Fruit fly (Drosophila melanogaster) whole organism, pupa: Measurements from ENCODE around the gene CG32795.

Experiments
- CG10348 ChIP-seq: fragments of 200-800 bp; sonication (Bioruptor generic); IDR thresholded peaks from 2 replicates; pipeline ENCODE4 v1.3.6; 2022; ENCODE audit warnings: missing biosample characterization, missing genetic modification characterization
- CG12605 ChIP-seq: fragments of 200-800 bp; sonication (Bioruptor generic); IDR thresholded peaks from 2 replicates; pipeline ENCODE4 v1.3.6; 2022; ENCODE audit warnings: missing biosample characterization, missing genetic modification characterization
- CG13204 ChIP-seq: fragments of 200-800 bp; sonication (Bioruptor generic); optimal IDR thresholded peaks from 2 replicates; lab custom pipeline; 2018; ENCODE audit warnings: missing biosample characterization, mild to moderate bottlenecking, missing genetic modification characterization, moderate library complexity
- CG14655 ChIP-seq: fragments of 200-800 bp; sonication (Bioruptor generic); optimal IDR thresholded peaks from 3 replicates; lab custom pipeline; 2017; ENCODE audit warnings: mild to moderate bottlenecking, missing biosample characterization, missing genetic modification reagents, missing genetic modification characterization
- CG15710 ChIP-seq: fragments of 200-800 bp; sonication (Bioruptor generic); optimal IDR thresholded peaks from 2 replicates; lab custom pipeline; 2018; ENCODE audit warnings: missing biosample characterization, mild to moderate bottlenecking, missing genetic modification characterization, moderate library complexity
- CG17806 ChIP-seq: fragments of 200-800 bp; sonication (Bioruptor generic); optimal IDR thresholded peaks from 2 replicates; lab custom pipeline; 2018; ENCODE audit warnings: missing biosample characterization, mild to moderate bottlenecking, missing genetic modification characterization, moderate library complexity
- CG32121 ChIP-seq: fragments of 200-800 bp; sonication (Bioruptor generic); IDR thresholded peaks from 2 replicates; pipeline ENCODE4 v1.3.6; 2022; ENCODE audit warnings: missing biosample characterization, missing genetic modification characterization
- CG34367 ChIP-seq: fragments of 200-800 bp; sonication (Bioruptor generic); optimal IDR thresholded peaks from 2 replicates; lab custom pipeline; 2018; ENCODE audit warnings: missing biosample characterization, mild to moderate bottlenecking, missing genetic modification characterization
- CG4496 ChIP-seq: fragments of 200-800 bp; sonication (Bioruptor generic); IDR thresholded peaks from 3 replicates; pipeline ENCODE4 v1.3.6; 2022; ENCODE audit warnings: missing biosample characterization, missing genetic modification characterization
- CG8159 ChIP-seq: fragments of 200-800 bp; sonication (Bioruptor generic); optimal IDR thresholded peaks from 3 replicates; lab custom pipeline; 2018; ENCODE audit warnings: missing biosample characterization, mild to moderate bottlenecking, missing genetic modification characterization, moderate library complexity
- CG8301 ChIP-seq: fragments of 200-800 bp; sonication (Bioruptor generic); optimal IDR thresholded peaks from 2 replicates; lab custom pipeline; 2018; ENCODE audit warnings: missing biosample characterization, mild to moderate bottlenecking, missing genetic modification characterization
- CG9948 ChIP-seq: fragments of 200-800 bp; sonication (Bioruptor generic); optimal IDR thresholded peaks from 2 replicates; lab custom pipeline; 2018; ENCODE audit warnings: missing biosample characterization, mild to moderate bottlenecking, missing genetic modification characterization, moderate library complexity
- D1 ChIP-seq: fragments of 200-800 bp; sonication (Bioruptor generic); optimal IDR thresholded peaks from 2 replicates; lab custom pipeline; 2018; ENCODE audit warnings: missing biosample characterization, mild to moderate bottlenecking, missing genetic modification characterization, moderate library complexity
- EcR ChIP-seq: fragments of 200-800 bp; sonication (Bioruptor generic); optimal IDR thresholded peaks from 3 replicates; lab custom pipeline; 2019; ENCODE audit warnings: missing biosample characterization, missing genetic modification characterization, mild to moderate bottlenecking, moderate library complexity, missing genetic modification reagents
- Ets98B ChIP-seq: fragments of 200-800 bp; sonication (Bioruptor generic); IDR thresholded peaks from 2 replicates; pipeline ENCODE4 v1.3.6; 2022; ENCODE audit warnings: missing biosample characterization, missing genetic modification characterization
- Pif1A ChIP-seq: fragments of 200-800 bp; sonication (Bioruptor generic); optimal IDR thresholded peaks from 3 replicates; lab custom pipeline; 2016; ENCODE audit warnings: missing biosample characterization, missing genetic modification characterization
- Pif1B ChIP-seq: fragments of 200-800 bp; sonication (Bioruptor generic); optimal IDR thresholded peaks from 3 replicates; lab custom pipeline; 2016; ENCODE audit warnings: missing biosample characterization, missing genetic modification characterization
- Snoo ChIP-seq: fragments of 200-800 bp; sonication (Bioruptor generic); optimal IDR thresholded peaks from 3 replicates; lab custom pipeline; 2017; ENCODE audit warnings: missing biosample characterization, mild to moderate bottlenecking, missing genetic modification characterization, inconsistent platforms
- fd96Ca ChIP-seq: fragments of 200-800 bp; sonication (Bioruptor generic); IDR thresholded peaks from 3 replicates; pipeline ENCODE4 v1.3.6; 2022; ENCODE audit warnings: missing biosample characterization, missing genetic modification characterization
- gl ChIP-seq: fragments of 200-800 bp; sonication (Bioruptor generic); optimal IDR thresholded peaks from 2 replicates; lab custom pipeline; 2018; ENCODE audit warnings: missing biosample characterization, mild to moderate bottlenecking, missing genetic modification characterization
- rn ChIP-seq: fragments of 200-800 bp; sonication (Bioruptor generic); IDR thresholded peaks from 2 replicates; pipeline ENCODE4 v1.3.6; 2022; ENCODE audit warnings: missing biosample characterization, missing genetic modification characterization

The CG32795 gene

dm6 chrX:2790055-2790617 lies at the start of gene CG32795:
Gene CG32795, minus strand, starts transcription at chrX:2790567.
- TF ChIP-seq gl (tag; lab: Kevin White, UChicago) (no peak), CG14655 (no peak), rn (GFP tag; lab: Robert Waterston, UW) (no peak), Ets98B (GFP tag; lab: Robert Waterston, UW) (peak; percentile 43; the same call in 1 of the 2 replicates), CG8301 (tag; lab: Kevin White, UChicago) (no peak), CG12605 (GFP tag; lab: Robert Waterston, UW) (no peak), CG17806 (tag; lab: Kevin White, UChicago) (no peak), fd96Ca (GFP tag; lab: Robert Waterston, UW) (no peak), CG15710 (no peak), Pif1A (GFP tag; lab: Kevin White, UChicago) (peak; percentile 22), CG4496 (no peak), Snoo (tag; lab: Kevin White, UChicago) (no peak), CG8159 (tag; lab: Kevin White, UChicago) (no peak), EcR (GFP tag; lab: Kevin White, UChicago) (peak; percentile 91), CG13204 (GFP tag; lab: Kevin White, UChicago) (no peak), CG9948 (tag; lab: Kevin White, UChicago) (no peak), D1 (peak; percentile 52), CG32121 (GFP tag; lab: Robert Waterston, UW) (no peak), CG10348 (GFP tag; lab: Robert Waterston, UW) (no peak), CG34367 (tag; lab: Kevin White, UChicago) (no peak), Pif1B (peak; percentile 20)
- TF ChIP-seq, all 21 proteins: peak for 5

dm6 chrX:2814423-2814822 lies 24.1 kb upstream of the CG32795 start:
- TF ChIP-seq EcR (GFP tag; lab: Kevin White, UChicago), result no peak
- TF ChIP-seq CG32121 (GFP tag; lab: Robert Waterston, UW), result no peak
- TF ChIP-seq Ets98B (GFP tag; lab: Robert Waterston, UW), result no peak
- TF ChIP-seq Snoo (tag; lab: Kevin White, UChicago), result no peak
- no peak for TF ChIP-seq D1
- TF ChIP-seq rn (GFP tag; lab: Robert Waterston, UW), result no peak
- no peak for TF ChIP-seq Pif1B
- no peak for TF ChIP-seq gl (tag; lab: Kevin White, UChicago)
- no peak for TF ChIP-seq CG13204 (GFP tag; lab: Kevin White, UChicago)
- TF ChIP-seq CG4496, result no peak
- no peak for TF ChIP-seq CG34367 (tag; lab: Kevin White, UChicago)
- TF ChIP-seq CG8301 (tag; lab: Kevin White, UChicago), result no peak
- TF ChIP-seq CG15710, result no peak
- TF ChIP-seq CG10348 (GFP tag; lab: Robert Waterston, UW), result no peak
- no peak for TF ChIP-seq fd96Ca (GFP tag; lab: Robert Waterston, UW)
- no peak for TF ChIP-seq Pif1A (GFP tag; lab: Kevin White, UChicago)
- TF ChIP-seq CG8159 (tag; lab: Kevin White, UChicago), result no peak
- no peak for TF ChIP-seq CG9948 (tag; lab: Kevin White, UChicago)

- no peak for TF ChIP-seq EcR (GFP tag; lab: Kevin White, UChicago)
- no peak for TF ChIP-seq CG15710
- no peak for TF ChIP-seq CG14655
- TF ChIP-seq, all 21 proteins: peak for 0
Measured at dm6 chrX:2813106-2813505, 22.7 kb upstream of the CG32795 start.

- TF ChIP-seq CG10348 (GFP tag; lab: Robert Waterston, UW) (no peak), CG13204 (GFP tag; lab: Kevin White, UChicago) (no peak), EcR (GFP tag; lab: Kevin White, UChicago) (no peak), CG15710 (no peak), CG9948 (tag; lab: Kevin White, UChicago) (no peak), Pif1B (no peak), CG34367 (tag; lab: Kevin White, UChicago) (no peak), CG4496 (no peak)
Measured at dm6 chrX:2811703-2812102, 21.3 kb upstream of the CG32795 start.

dm6 chrX:2811059-2811458 lies 20.7 kb upstream of the CG32795 start:
- TF ChIP-seq Ets98B (GFP tag; lab: Robert Waterston, UW) (no peak), CG13204 (GFP tag; lab: Kevin White, UChicago) (no peak)

DNA sequence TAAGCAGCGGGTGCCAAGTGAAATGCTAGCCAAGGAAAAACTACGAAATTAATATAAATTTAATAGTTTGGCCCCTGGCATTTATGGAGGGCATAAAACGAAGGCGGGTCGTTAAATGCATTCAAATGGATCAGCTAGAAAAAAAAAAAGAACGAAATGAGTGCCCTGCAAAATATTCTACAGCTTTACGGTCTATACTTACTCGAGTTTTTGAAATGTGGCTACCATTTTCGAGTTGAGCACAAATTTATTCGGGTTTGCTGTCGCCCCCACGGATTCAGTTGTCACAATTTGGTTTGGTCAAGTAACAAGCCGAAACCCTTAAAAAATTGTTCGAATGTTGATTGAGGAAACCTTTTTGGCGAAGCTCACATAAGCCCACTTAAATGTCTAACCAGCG lies 19.2 kb upstream of the CG32795 start, which contains the start of gene CG12498:
Gene CG12498 (plus strand): TSS at position 301 of the 400 bp plus-strand sequence.
- TF ChIP-seq CG9948 (tag; lab: Kevin White, UChicago) (no peak), CG4496 (no peak), D1 (no peak), rn (GFP tag; lab: Robert Waterston, UW) (no peak), EcR (GFP tag; lab: Kevin White, UChicago) (no peak), CG14655 (no peak), CG15710 (no peak), CG34367 (tag; lab: Kevin White, UChicago) (no peak), CG12605 (GFP tag; lab: Robert Waterston, UW) (no peak)

- no peak for TF ChIP-seq CG17806 (tag; lab: Kevin White, UChicago)
- no peak for TF ChIP-seq CG8159 (tag; lab: Kevin White, UChicago)
- TF ChIP-seq CG4496, result no peak
- TF ChIP-seq EcR (GFP tag; lab: Kevin White, UChicago), result no peak
- no peak for TF ChIP-seq Pif1B
- no peak for TF ChIP-seq Snoo (tag; lab: Kevin White, UChicago)
- no peak for TF ChIP-seq Ets98B (GFP tag; lab: Robert Waterston, UW)
- TF ChIP-seq CG8301 (tag; lab: Kevin White, UChicago), result no peak
- no peak for TF ChIP-seq Pif1A (GFP tag; lab: Kevin White, UChicago)
- no peak for TF ChIP-seq gl (tag; lab: Kevin White, UChicago)
- TF ChIP-seq rn (GFP tag; lab: Robert Waterston, UW), result no peak
- no peak for TF ChIP-seq CG34367 (tag; lab: Kevin White, UChicago)
- TF ChIP-seq fd96Ca (GFP tag; lab: Robert Waterston, UW), result no peak
- TF ChIP-seq CG13204 (GFP tag; lab: Kevin White, UChicago), result no peak
- TF ChIP-seq CG32121 (GFP tag; lab: Robert Waterston, UW), result no peak
- TF ChIP-seq D1, result no peak
- no peak for TF ChIP-seq CG14655
- TF ChIP-seq CG9948 (tag; lab: Kevin White, UChicago), result no peak
- no peak for TF ChIP-seq CG15710
- TF ChIP-seq CG12605 (GFP tag; lab: Robert Waterston, UW), result no peak
Measured at dm6 chrX:2803776-2804175, 13.4 kb upstream of the CG32795 start.
